Fruit fly (Drosophila melanogaster): ENCODE data around the gene CG12147.

dm6 chr3R:5438750-5439149 lies 11.7 kb upstream of the CG12147 start:
- TF ChIP-seq CG10348 (GFP tag; IDR thresholded peaks at IDR 0.05): no peak
- TF ChIP-seq CG4496 (GFP tag; IDR thresholded peaks at IDR 0.05): no peak
- TF ChIP-seq CG12605 (GFP tag; IDR thresholded peaks at IDR 0.05): no peak
- no peak for TF ChIP-seq CG15710 (tag; optimal IDR thresholded peaks at IDR 0.05)
- TF ChIP-seq Snoo (tag; optimal IDR thresholded peaks at IDR 0.05): no peak
- no peak for TF ChIP-seq rn (GFP tag; IDR thresholded peaks at IDR 0.05)
- TF ChIP-seq CG34367 (tag; optimal IDR thresholded peaks at IDR 0.05): no peak
- no peak for TF ChIP-seq EcR (GFP tag; optimal IDR thresholded peaks at IDR 0.05)
- no peak for TF ChIP-seq CG8301 (tag; optimal IDR thresholded peaks at IDR 0.05)
- TF ChIP-seq CG17806 (tag; optimal IDR thresholded peaks at IDR 0.05): no peak
- no peak for TF ChIP-seq D1 (tag; optimal IDR thresholded peaks at IDR 0.05)
- no peak for TF ChIP-seq CG32121 (GFP tag; IDR thresholded peaks at IDR 0.05)

Measured in whole organism, pupa.